Fruit fly (Drosophila melanogaster): ENCODE results near the gene GNBP1.

DNA sequence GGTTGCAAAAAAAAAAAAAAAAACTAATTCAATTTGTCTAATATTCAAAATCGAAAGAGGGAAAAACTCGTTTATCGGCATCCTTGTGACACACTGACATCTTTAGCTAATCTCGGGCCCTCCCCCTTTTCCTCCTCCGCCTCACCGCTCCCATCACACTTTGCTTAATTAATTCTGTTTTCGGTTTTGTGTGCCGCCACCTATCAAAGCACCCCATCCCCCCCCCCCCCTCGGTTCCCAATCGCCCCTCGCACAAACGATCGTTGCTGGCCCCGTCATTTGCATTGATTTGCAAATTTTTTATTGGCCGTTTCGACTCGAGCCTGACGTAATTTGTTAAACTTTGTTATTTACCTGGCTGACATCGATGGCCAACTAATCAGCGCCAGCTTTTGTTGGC lies 47.1 kb upstream of the GNBP1 start:
- TF ChIP-seq Mnt (GFP tag; optimal IDR thresholded peaks at IDR 0.05) (no peak), CG7101 (tag; optimal IDR thresholded peaks at IDR 0.05) (no peak), CG14711 (tag; optimal IDR thresholded peaks at IDR 0.05) (no peak), kay (GFP tag; ENCODE audit: borderline replicate concordance) (no peak), CG1620 (GFP tag; optimal IDR thresholded peaks at IDR 0.05) (no peak), CG5204 (GFP tag; optimal IDR thresholded peaks at IDR 0.05) (no peak), Clk (GFP tag; optimal IDR thresholded peaks at IDR 0.05) (no peak), ovo (GFP tag; optimal IDR thresholded peaks at IDR 0.05) (no peak), CG7045 (GFP tag; optimal IDR thresholded peaks at IDR 0.05) (no peak), pad (GFP tag; optimal IDR thresholded peaks at IDR 0.05) (no peak), CG33017 (tag; optimal IDR thresholded peaks at IDR 0.05) (no peak), CG11617 (GFP tag; optimal IDR thresholded peaks at IDR 0.05) (no peak)

All from whole organism, adult.